Fruit fly (Drosophila melanogaster) whole organism, embryonic: ENCODE data around the gene CG8379.

ENCODE experiments used
- B-H1 ChIP-seq: fragments of 200-800 bp; sonication (Bioruptor generic); IDR thresholded peaks from 3 replicates; pipeline ENCODE4 v1.3.6; 2022; ENCODE audit warnings: missing biosample characterization, missing genetic modification characterization
- CG10209 ChIP-seq: fragments of 200-800 bp; sonication (Bioruptor generic); optimal IDR thresholded peaks from 3 replicates; lab custom pipeline; 2017; ENCODE audit warnings: missing biosample characterization, mild to moderate bottlenecking, missing genetic modification characterization, missing genetic modification reagents
- CG10274 ChIP-seq: fragments of 200-800 bp; sonication (Bioruptor generic); optimal IDR thresholded peaks from 3 replicates; lab custom pipeline; 2017; ENCODE audit warnings: missing biosample characterization, mild to moderate bottlenecking, missing genetic modification characterization
- CG10321 ChIP-seq: fragments of 200-800 bp; sonication (Bioruptor generic); IDR thresholded peaks from 2 replicates; pipeline ENCODE4 v1.3.6; 2022; ENCODE audit warnings: missing biosample characterization, missing genetic modification characterization
- CG11456 ChIP-seq: fragments of 200-800 bp; sonication (Bioruptor generic); IDR thresholded peaks from 3 replicates; pipeline ENCODE4 v1.3.6; 2022; ENCODE audit warnings: missing biosample characterization, missing genetic modification characterization
- CG12071 ChIP-seq: fragments of 200-800 bp; sonication (Bioruptor generic); optimal IDR thresholded peaks from 3 replicates; lab custom pipeline; 2018; ENCODE audit warnings: missing biosample characterization, mild to moderate bottlenecking, missing genetic modification characterization
- CG12104 ChIP-seq: fragments of 200-800 bp; sonication (Bioruptor generic); optimal IDR thresholded peaks from 3 replicates; lab custom pipeline; 2016; ENCODE audit warnings: missing biosample characterization, missing genetic modification characterization
- CG13296 ChIP-seq: fragments of 200-800 bp; sonication (Bioruptor generic); optimal IDR thresholded peaks from 3 replicates; lab custom pipeline; 2018; ENCODE audit warnings: missing biosample characterization, mild to moderate bottlenecking, missing genetic modification characterization
- CG1647 ChIP-seq: fragments of 200-800 bp; sonication (Bioruptor generic); optimal IDR thresholded peaks from 3 replicates; lab custom pipeline; 2016; ENCODE audit warnings: missing biosample characterization, missing genetic modification characterization
- CG17385 ChIP-seq: fragments of 200-800 bp; sonication (Bioruptor generic); optimal IDR thresholded peaks from 3 replicates; lab custom pipeline; 2018; ENCODE audit warnings: missing biosample characterization, mild to moderate bottlenecking, missing genetic modification characterization
- CG3065 ChIP-seq: fragments of 200-800 bp; sonication (Bioruptor generic); optimal IDR thresholded peaks from 2 replicates; lab custom pipeline; 2016; ENCODE audit warnings: missing biosample characterization, missing genetic modification characterization
- CG3163 ChIP-seq: fragments of 200-800 bp; sonication (Bioruptor generic); optimal IDR thresholded peaks from 3 replicates; lab custom pipeline; 2016; ENCODE audit warnings: missing biosample characterization, missing genetic modification characterization
- CG32532 ChIP-seq: fragments of 200-800 bp; sonication (Bioruptor generic); IDR thresholded peaks from 2 replicates; pipeline ENCODE4 v1.3.6; 2022; ENCODE audit warnings: missing biosample characterization, missing genetic modification characterization
- CG3281 ChIP-seq: fragments of 200-800 bp; sonication (Bioruptor generic); optimal IDR thresholded peaks from 3 replicates; lab custom pipeline; 2017; ENCODE audit warnings: missing biosample characterization, mild to moderate bottlenecking, missing genetic modification characterization
- CG3726 ChIP-seq: fragments of 200-800 bp; sonication (Bioruptor generic); IDR thresholded peaks from 3 replicates; pipeline ENCODE4, ENCODE4 v1.3.6; 2022; ENCODE audit warnings: missing biosample characterization, missing genetic modification characterization
- CG4282 ChIP-seq: fragments of 200-800 bp; sonication (Bioruptor generic); optimal IDR thresholded peaks from 2 replicates; lab custom pipeline; 2016; ENCODE audit warnings: missing biosample characterization, missing genetic modification characterization
- CG7357 ChIP-seq: fragments of 200-800 bp; sonication (Bioruptor generic); IDR thresholded peaks from 3 replicates; pipeline ENCODE4 v1.3.6; 2022; ENCODE audit warnings: missing biosample characterization, missing genetic modification characterization
- CG7556 ChIP-seq: fragments of 200-800 bp; sonication (Bioruptor generic); optimal IDR thresholded peaks from 2 replicates; lab custom pipeline; 2017; ENCODE audit warnings: missing biosample characterization, mild to moderate bottlenecking, missing genetic modification characterization
- CG9437 ChIP-seq: fragments of 200-800 bp; sonication (Bioruptor generic); optimal IDR thresholded peaks from 2 replicates; lab custom pipeline; 2018; ENCODE audit warnings: missing biosample characterization, mild to moderate bottlenecking, missing genetic modification characterization
- D19B ChIP-seq: fragments of 200-800 bp; sonication (Bioruptor generic); optimal IDR thresholded peaks from 2 replicates; lab custom pipeline; 2017; ENCODE audit warnings: missing biosample characterization, mild to moderate bottlenecking, missing genetic modification characterization
- Doc2 ChIP-seq: fragments of 200-800 bp; sonication (Bioruptor generic); IDR thresholded peaks from 2 replicates; pipeline ENCODE4 v1.3.6; 2022; ENCODE audit warnings: missing biosample characterization, missing genetic modification characterization
- E2f1 ChIP-seq: fragments of 200-800 bp; sonication (Bioruptor generic); IDR thresholded peaks from 2 replicates; pipeline ENCODE4 v1.3.6; 2022; ENCODE audit warnings: missing biosample characterization, missing genetic modification characterization
- ERR ChIP-seq: fragments of 200-800 bp; sonication (Bioruptor generic); optimal IDR thresholded peaks from 2 replicates; lab custom pipeline; 2016; ENCODE audit warnings: missing biosample characterization, missing genetic modification characterization
- Fer2 ChIP-seq: fragments of 200-800 bp; sonication (Bioruptor generic); optimal IDR thresholded peaks from 2 replicates; lab custom pipeline; 2018; ENCODE audit warnings: missing biosample characterization, mild to moderate bottlenecking, missing genetic modification characterization, moderate library complexity
- HLHmδ ChIP-seq: fragments of 200-800 bp; sonication (Bioruptor generic); optimal IDR thresholded peaks from 2 replicates; lab custom pipeline; 2018; ENCODE audit warnings: missing biosample characterization, mild to moderate bottlenecking, missing genetic modification characterization, moderate library complexity
- Hr3 ChIP-seq: fragments of 200-800 bp; sonication (Bioruptor generic); optimal IDR thresholded peaks from 3 replicates; lab custom pipeline; 2016; ENCODE audit warnings: missing biosample characterization, missing genetic modification characterization
- Hr51 ChIP-seq, 2 experiments: fragments of 200-800 bp; sonication (Bioruptor generic); optimal IDR thresholded peaks; 2 replicates in 1 of 2; 3 replicates in 1 of 2; lab custom pipeline; 2016 to 2018; ENCODE audit warnings: missing biosample characterization in 2 of 2, missing genetic modification characterization in 2 of 2, mild to moderate bottlenecking in 1 of 2, moderate library complexity in 1 of 2
- Lim3 ChIP-seq: fragments of 200-800 bp; sonication (Bioruptor generic); IDR thresholded peaks from 2 replicates; pipeline ENCODE4 v1.3.6; 2022; ENCODE audit warnings: missing biosample characterization, missing genetic modification characterization
- Lpt ChIP-seq: fragments of >200 bp; optimal IDR thresholded peaks from 2 replicates; lab custom pipeline; 2018; ENCODE audit warnings: missing biosample characterization, missing genetic modification characterization
- MTF-1 ChIP-seq: fragments of 200-800 bp; sonication (Bioruptor generic); optimal IDR thresholded peaks from 2 replicates; lab custom pipeline; 2018; ENCODE audit warnings: missing biosample characterization, mild to moderate bottlenecking, missing genetic modification characterization, borderline replicate concordance
- NfI ChIP-seq: fragments of 200-800 bp; sonication (Bioruptor generic); optimal IDR thresholded peaks from 3 replicates; lab custom pipeline; 2018; ENCODE audit warnings: missing biosample characterization, mild to moderate bottlenecking, missing genetic modification characterization, moderate library complexity
- Poxn ChIP-seq: fragments of 200-800 bp; sonication (Bioruptor generic); IDR thresholded peaks from 2 replicates; pipeline ENCODE4 v1.3.6; 2022; ENCODE audit warnings: missing biosample characterization, missing genetic modification characterization
- Ptx1 ChIP-seq: fragments of 200-800 bp; sonication (Bioruptor generic); IDR thresholded peaks from 2 replicates; pipeline ENCODE4 v1.3.6; 2022; ENCODE audit warnings: missing biosample characterization, missing genetic modification characterization
- Rfx ChIP-seq: fragments of 200-800 bp; sonication (Bioruptor generic); IDR thresholded peaks from 2 replicates; pipeline ENCODE4 v1.3.6; 2022; ENCODE audit warnings: missing biosample characterization, missing genetic modification characterization
- Sox100B ChIP-seq: fragments of 200-800 bp; sonication (Bioruptor generic); optimal IDR thresholded peaks from 3 replicates; lab custom pipeline; 2018; ENCODE audit warnings: missing biosample characterization, mild to moderate bottlenecking, missing genetic modification characterization
- Ssrp ChIP-seq: fragments of 200-800 bp; sonication (Bioruptor generic); optimal IDR thresholded peaks from 2 replicates; lab custom pipeline; 2018; ENCODE audit warnings: missing biosample characterization, mild to moderate bottlenecking, missing genetic modification characterization, moderate library complexity
- amos ChIP-seq: fragments of 200-800 bp; sonication (Bioruptor generic); IDR thresholded peaks from 2 replicates; pipeline ENCODE4 v1.3.6; 2022; ENCODE audit warnings: missing biosample characterization, missing genetic modification characterization; ENCODE audit not compliant: partially characterized antibody
- bowl ChIP-seq: fragments of 200-800 bp; sonication (Bioruptor generic); IDR thresholded peaks from 2 replicates; pipeline ENCODE4 v1.3.6; 2022; ENCODE audit warnings: missing biosample characterization, missing genetic modification characterization
- chm ChIP-seq: fragments of 200-800 bp; sonication (Bioruptor generic); IDR thresholded peaks from 2 replicates; pipeline ENCODE4 v1.3.6; 2022; ENCODE audit warnings: missing biosample characterization, missing genetic modification characterization
- ci ChIP-seq: fragments of 200-800 bp; sonication (Bioruptor generic); IDR thresholded peaks from 3 replicates; pipeline ENCODE4 v1.3.6; 2022; ENCODE audit warnings: missing biosample characterization, missing genetic modification characterization
- croc ChIP-seq: fragments of 200-800 bp; sonication (Bioruptor generic); conservative IDR thresholded peaks from 3 replicates; pipeline ENCODE4 v1.3.6; 2022; ENCODE audit warnings: missing biosample characterization, missing genetic modification characterization
- dmrt99B ChIP-seq: fragments of 200-800 bp; sonication (Bioruptor generic); optimal IDR thresholded peaks from 2 replicates; lab custom pipeline; 2018; ENCODE audit warnings: missing biosample characterization, mild to moderate bottlenecking, missing genetic modification characterization, moderate library complexity
- ems ChIP-seq: fragments of 200-800 bp; sonication (Bioruptor generic); optimal IDR thresholded peaks from 3 replicates; lab custom pipeline; 2016; ENCODE audit warnings: missing biosample characterization, missing genetic modification characterization
- gem ChIP-seq: fragments of 200-800 bp; sonication (Bioruptor generic); optimal IDR thresholded peaks from 2 replicates; lab custom pipeline; 2019; ENCODE audit warnings: missing biosample characterization, mild to moderate bottlenecking, missing genetic modification characterization, moderate library complexity
- jigr1 ChIP-seq: fragments of 200-800 bp; sonication (Bioruptor generic); IDR thresholded peaks from 3 replicates; pipeline ENCODE4 v1.3.6; 2022; ENCODE audit warnings: missing biosample characterization, missing genetic modification characterization
- kah ChIP-seq: fragments of 200-800 bp; sonication (Bioruptor generic); optimal IDR thresholded peaks from 2 replicates; lab custom pipeline; 2018; ENCODE audit warnings: missing biosample characterization, mild to moderate bottlenecking, missing genetic modification characterization
- nau ChIP-seq: fragments of 200-800 bp; sonication (Bioruptor generic); optimal IDR thresholded peaks from 3 replicates; lab custom pipeline; 2017; ENCODE audit warnings: missing biosample characterization, mild to moderate bottlenecking, missing genetic modification characterization, missing genetic modification reagents
- nom ChIP-seq: fragments of 200-800 bp; sonication (Bioruptor generic); optimal IDR thresholded peaks from 2 replicates; lab custom pipeline; 2017; ENCODE audit warnings: missing biosample characterization, missing genetic modification characterization, mild to moderate bottlenecking, moderate library complexity, missing genetic modification reagents
- shn ChIP-seq: fragments of 200-800 bp; sonication (Bioruptor generic); optimal IDR thresholded peaks from 3 replicates; lab custom pipeline; 2016; ENCODE audit warnings: missing biosample characterization, missing genetic modification characterization
- toy ChIP-seq: fragments of 200-800 bp; sonication (Bioruptor generic); IDR thresholded peaks from 2 replicates; pipeline ENCODE4 v1.3.6; 2022; ENCODE audit warnings: missing biosample characterization, missing genetic modification characterization
- tx ChIP-seq: fragments of 200-800 bp; sonication (Bioruptor generic); optimal IDR thresholded peaks from 2 replicates; lab custom pipeline; 2016; ENCODE audit warnings: missing biosample characterization, missing genetic modification characterization

Gene CG8379

DNA sequence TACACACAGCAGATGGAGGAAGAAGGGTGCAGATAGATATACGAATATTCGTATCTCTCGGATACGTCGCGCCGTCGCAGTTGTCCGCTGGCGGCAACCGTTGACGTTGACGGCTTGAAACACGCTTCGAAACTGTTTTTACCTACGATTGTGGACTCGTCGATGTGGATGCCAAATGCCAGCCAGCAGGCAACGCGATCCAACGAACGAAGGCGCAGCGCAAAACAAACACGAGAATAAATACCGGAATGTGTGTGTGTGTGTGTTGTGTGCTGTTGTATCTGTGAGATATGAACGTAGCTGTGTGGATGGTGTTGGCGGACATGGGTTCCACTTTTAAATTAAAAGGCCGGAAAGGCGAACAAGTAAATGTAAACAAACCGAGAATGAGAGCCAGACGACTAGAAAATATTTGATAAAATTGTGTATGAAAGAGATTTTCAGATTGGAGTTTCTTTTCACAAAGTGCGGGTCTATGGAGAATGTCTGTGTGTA, 22.0 kb downstream of the CG8379 start (continued):
- TF ChIP-seq Hr3 = no peak
- peak; percentile 70 for TF ChIP-seq CG3281 (GFP tag; lab: Kevin White, UChicago)
- TF ChIP-seq ems (GFP tag; lab: Kevin White, UChicago) = peak; percentile 22
- no peak for TF ChIP-seq Ptx1 (GFP tag; lab: Robert Waterston, UW)
- TF ChIP-seq CG7556 (GFP tag; lab: Kevin White, UChicago) = peak; percentile 48
- TF ChIP-seq Doc2 = no peak
- no peak for TF ChIP-seq Ssrp (tag; lab: Kevin White, UChicago)
- peak; percentile 52 for TF ChIP-seq CG3163 (GFP tag; lab: Kevin White, UChicago)
- peak; percentile 62 for TF ChIP-seq MTF-1 (GFP tag; lab: Kevin White, UChicago)
- TF ChIP-seq Lim3 (GFP tag; lab: Robert Waterston, UW) = no peak
- no peak; the same call in 2 of the 3 replicates for TF ChIP-seq CG3726 (GFP tag; lab: Robert Waterston, UW)
- no peak for TF ChIP-seq D19B (GFP tag; lab: Kevin White, UChicago)
- TF ChIP-seq Poxn (GFP tag; lab: Robert Waterston, UW) = no peak
- TF ChIP-seq jigr1 (GFP tag; lab: Robert Waterston, UW) = no peak
- peak; percentile 59 for TF ChIP-seq CG4282 (GFP tag; lab: Kevin White, UChicago)
- TF ChIP-seq dmrt99B (tag; lab: Kevin White, UChicago) = peak; percentile 43
- no peak for TF ChIP-seq CG10274 (GFP tag; lab: Kevin White, UChicago)
- TF ChIP-seq nom (GFP tag; lab: Kevin White, UChicago) = peak; percentile 75
- peak; percentile 35 for TF ChIP-seq CG17385
- peak; percentile 21 for TF ChIP-seq NfI (GFP tag; lab: Kevin White, UChicago)
- TF ChIP-seq bowl = no peak
- no peak for TF ChIP-seq croc
- TF ChIP-seq CG10209 (GFP tag; lab: Kevin White, UChicago) = peak; percentile 43
- TF ChIP-seq kah = peak; percentile 35
- peak; percentile 72; the same call in 1 of the 2 replicates for TF ChIP-seq Rfx (GFP tag; lab: Robert Waterston, UW)
- TF ChIP-seq E2f1 = peak; percentile 8; the same call in 1 of the 2 replicates
- peak; percentile 41; the same call in 1 of the 2 replicates for TF ChIP-seq CG10321 (GFP tag; lab: Robert Waterston, UW)
- TF ChIP-seq CG1647 (GFP tag; lab: Kevin White, UChicago) = peak; percentile 41
- TF ChIP-seq Lpt (GFP tag; lab: Kevin White, UChicago) = no peak
- TF ChIP-seq ERR (GFP tag; lab: Kevin White, UChicago) = no peak
- no peak for TF ChIP-seq tx (GFP tag; lab: Kevin White, UChicago)
- TF ChIP-seq chm (GFP tag; lab: Robert Waterston, UW) = peak; percentile 89
- no peak for TF ChIP-seq CG3065
- TF ChIP-seq CG9437 (GFP tag; lab: Kevin White, UChicago) = peak; percentile 50
- no peak for TF ChIP-seq gem
- TF ChIP-seq Fer2 = no peak
- no peak; the same call in 2 of the 3 replicates for TF ChIP-seq B-H1 (GFP tag; lab: Robert Waterston, UW)
- no peak for TF ChIP-seq shn (GFP tag; lab: Kevin White, UChicago)
- peak; percentile 58 for TF ChIP-seq nau
- TF ChIP-seq CG11456 (GFP tag; lab: Robert Waterston, UW) = no peak
- no peak for TF ChIP-seq CG12104 (GFP tag; lab: Kevin White, UChicago)
- peak; percentile 93 for TF ChIP-seq HLHmδ (GFP tag; lab: Kevin White, UChicago)
- peak; percentile 23 to 35 for TF ChIP-seq Hr51 (GFP tag; optimal IDR thresholded peaks at IDR 0.05; lab: Kevin White, UChicago)
- peak; percentile 28; the same call in 1 of the 2 replicates for TF ChIP-seq toy (GFP tag; lab: Robert Waterston, UW)
- TF ChIP-seq CG12071 (GFP tag; lab: Kevin White, UChicago) = peak; percentile 80
- TF ChIP-seq Sox100B (GFP tag; lab: Kevin White, UChicago) = peak; percentile 25
- TF ChIP-seq CG13296 (GFP tag; lab: Kevin White, UChicago) = peak; percentile 76
- TF ChIP-seq CG7357 (GFP tag; lab: Robert Waterston, UW) = no peak; the same call in 2 of the 3 replicates
- peak; percentile 46; the same call in 1 of the 2 replicates for TF ChIP-seq CG32532
- TF ChIP-seq ci (GFP tag; lab: Robert Waterston, UW) = peak; percentile 86
- TF ChIP-seq amos = no peak
